Fruit fly (Drosophila melanogaster) whole organism, embryonic: Measurements from ENCODE around the gene vih.
A peak's percentile ranks its signal among the peaks of the same experiment; 100 is the strongest.

Experiments
- ATbp ChIP-seq: fragments of 200-800 bp; sonication (Bioruptor generic); optimal IDR thresholded peaks from 2 replicates; lab custom pipeline; 2017; ENCODE audit warnings: missing biosample characterization, mild to moderate bottlenecking, missing genetic modification characterization, missing genetic modification reagents
- Atf3 ChIP-seq: fragments of 200-800 bp; sonication (Bioruptor generic); optimal IDR thresholded peaks from 3 replicates; lab custom pipeline; 2016; ENCODE audit warnings: missing biosample characterization, missing genetic modification characterization
- CG10321 ChIP-seq: fragments of 200-800 bp; sonication (Bioruptor generic); IDR thresholded peaks from 2 replicates; pipeline ENCODE4 v1.3.6; 2022; ENCODE audit warnings: missing biosample characterization, missing genetic modification characterization
- CG10366 ChIP-seq: fragments of 200-800 bp; sonication (Bioruptor generic); IDR thresholded peaks from 2 replicates; pipeline ENCODE4 v1.3.6; 2022; ENCODE audit warnings: missing biosample characterization, missing genetic modification characterization
- CG10431 ChIP-seq: fragments of 200-800 bp; sonication (Bioruptor generic); optimal IDR thresholded peaks from 3 replicates; lab custom pipeline; 2018; ENCODE audit warnings: missing biosample characterization, mild to moderate bottlenecking, missing genetic modification characterization
- CG10565 ChIP-seq: fragments of 200-800 bp; sonication (Bioruptor generic); optimal IDR thresholded peaks from 3 replicates; lab custom pipeline; 2016; ENCODE audit warnings: missing biosample characterization, mild to moderate bottlenecking, missing genetic modification characterization
- CG11093 ChIP-seq: fragments of 200-800 bp; sonication (Bioruptor generic); IDR thresholded peaks from 3 replicates; pipeline ENCODE4 v1.3.6; 2022; ENCODE audit warnings: missing biosample characterization, missing genetic modification characterization
- CG11398 ChIP-seq: fragments of 200-800 bp; sonication (Bioruptor generic); optimal IDR thresholded peaks from 2 replicates; lab custom pipeline; 2016; ENCODE audit warnings: missing biosample characterization, missing genetic modification characterization
- CG12769 ChIP-seq: fragments of 200-800 bp; sonication (Bioruptor generic); optimal IDR thresholded peaks from 2 replicates; lab custom pipeline; 2019; ENCODE audit warnings: missing biosample characterization, mild to moderate bottlenecking, missing genetic modification characterization, moderate library complexity
- CG14710 ChIP-seq: fragments of 200-800 bp; sonication (Bioruptor generic); optimal IDR thresholded peaks from 3 replicates; lab custom pipeline; 2019; ENCODE audit warnings: missing biosample characterization, mild to moderate bottlenecking, missing genetic modification characterization, moderate library complexity
- CG15011 ChIP-seq: fragments of 200-800 bp; sonication (Bioruptor generic); optimal IDR thresholded peaks from 3 replicates; lab custom pipeline; 2018; ENCODE audit warnings: missing biosample characterization, mild to moderate bottlenecking, missing genetic modification characterization
- CG16779 ChIP-seq: fragments of 200-800 bp; sonication (Bioruptor generic); IDR thresholded peaks from 2 replicates; pipeline ENCODE4 v1.3.6; 2022; ENCODE audit warnings: missing biosample characterization, missing genetic modification characterization
- CG16863 ChIP-seq: fragments of 200-800 bp; sonication (Bioruptor generic); optimal IDR thresholded peaks from 3 replicates; lab custom pipeline; 2016; ENCODE audit warnings: missing biosample characterization, missing genetic modification characterization
- CG18599 ChIP-seq: fragments of 200-800 bp; sonication (Bioruptor generic); optimal IDR thresholded peaks from 3 replicates; lab custom pipeline; 2017; ENCODE audit warnings: missing biosample characterization, missing genetic modification characterization, mild to moderate bottlenecking, moderate library complexity, missing genetic modification reagents
- CG32767 ChIP-seq: fragments of 200-800 bp; sonication (Bioruptor generic); IDR thresholded peaks from 2 replicates; pipeline ENCODE4 v1.3.6; 2022; ENCODE audit warnings: missing biosample characterization, missing genetic modification characterization
- CG42726 ChIP-seq: fragments of 200-800 bp; sonication (Bioruptor generic); IDR thresholded peaks from 2 replicates; pipeline ENCODE4 v1.3.6; 2022; ENCODE audit warnings: missing biosample characterization, missing genetic modification characterization; ENCODE audit not compliant: partially characterized antibody
- CG6689 ChIP-seq: fragments of 200-800 bp; sonication (Bioruptor generic); IDR thresholded peaks from 2 replicates; pipeline ENCODE4 v1.3.6; 2022; ENCODE audit warnings: missing biosample characterization, missing genetic modification characterization
- CG7786 ChIP-seq: fragments of 200-800 bp; sonication (Bioruptor generic); optimal IDR thresholded peaks from 2 replicates; lab custom pipeline; 2016; ENCODE audit warnings: missing biosample characterization, missing genetic modification characterization
- CG7987 ChIP-seq: fragments of 200-800 bp; sonication (Bioruptor generic); optimal IDR thresholded peaks from 2 replicates; lab custom pipeline; 2018; ENCODE audit warnings: missing biosample characterization, mild to moderate bottlenecking, missing genetic modification characterization, moderate library complexity
- CTCF ChIP-seq: fragments of 200-800 bp; sonication (Bioruptor generic); optimal IDR thresholded peaks from 2 replicates; lab custom pipeline; 2017; ENCODE audit warnings: missing biosample characterization, mild to moderate bottlenecking, missing genetic modification characterization, moderate library complexity
- Deaf1 ChIP-seq: fragments of 200-800 bp; optimal IDR thresholded peaks from 3 replicates; lab custom pipeline; 2019; ENCODE audit warnings: missing biosample characterization, mild to moderate bottlenecking, missing genetic modification characterization, moderate library complexity
- Dfd ChIP-seq, 2 experiments: fragments of >200 bp; optimal IDR thresholded peaks; 2 replicates each; lab custom pipeline; 2017; ENCODE audit warnings: missing biosample characterization in 2 of 2, missing genetic modification characterization in 2 of 2
- Dref ChIP-seq: fragments of 200-800 bp; sonication (Bioruptor generic); IDR thresholded peaks from 2 replicates; pipeline ENCODE4 v1.3.6; 2022; ENCODE audit warnings: missing biosample characterization, missing genetic modification characterization
- PHDP ChIP-seq: fragments of 200-800 bp; sonication (Bioruptor generic); optimal IDR thresholded peaks from 3 replicates; lab custom pipeline; 2018; ENCODE audit warnings: missing biosample characterization, mild to moderate bottlenecking, missing genetic modification characterization, moderate library complexity
- Rx ChIP-seq: fragments of 200-800 bp; sonication (Bioruptor generic); IDR thresholded peaks from 2 replicates; pipeline ENCODE4 v1.3.6; 2022; ENCODE audit warnings: missing biosample characterization, missing genetic modification characterization
- Six4 ChIP-seq: fragments of 200-800 bp; sonication (Bioruptor generic); optimal IDR thresholded peaks from 2 replicates; lab custom pipeline; 2016; ENCODE audit warnings: missing biosample characterization, missing genetic modification characterization
- Trl ChIP-seq, 3 experiments: fragments of >200 bp in 2 of 3; fragments of 200-800 bp in 1 of 3; sonication (Bioruptor generic) in 1 of 3; optimal IDR thresholded peaks; 2 replicates in 1 of 3; 3 replicates in 2 of 3; lab custom pipeline; 2016 to 2017; ENCODE audit warnings: missing biosample characterization in 1 of 3, missing genetic modification characterization in 1 of 3
- Xbp1 ChIP-seq: fragments of 200-800 bp; sonication (Bioruptor generic); optimal IDR thresholded peaks from 3 replicates; lab custom pipeline; 2016; ENCODE audit warnings: missing biosample characterization, mild to moderate bottlenecking, missing genetic modification characterization
- YL-1 ChIP-seq: fragments of 200-800 bp; sonication (Bioruptor generic); optimal IDR thresholded peaks from 3 replicates; lab custom pipeline; 2017; ENCODE audit warnings: missing biosample characterization, mild to moderate bottlenecking, missing genetic modification characterization
- bigmax ChIP-seq: fragments of 200-800 bp; sonication (Bioruptor generic); optimal IDR thresholded peaks from 2 replicates; lab custom pipeline; 2018; ENCODE audit warnings: missing biosample characterization, mild to moderate bottlenecking, missing genetic modification characterization
- disco-r ChIP-seq: fragments of 200-800 bp; sonication (Bioruptor generic); optimal IDR thresholded peaks from 2 replicates; lab custom pipeline; 2016; ENCODE audit warnings: missing biosample characterization, missing genetic modification characterization
- fd102C ChIP-seq: fragments of 200-800 bp; sonication (Bioruptor generic); optimal IDR thresholded peaks from 2 replicates; lab custom pipeline; 2018; ENCODE audit warnings: missing biosample characterization, mild to moderate bottlenecking, missing genetic modification characterization, moderate library complexity
- fru ChIP-seq: fragments of >200 bp; optimal IDR thresholded peaks from 2 replicates; lab custom pipeline; 2017
- gfzf ChIP-seq: fragments of 200-800 bp; sonication (Bioruptor generic); optimal IDR thresholded peaks from 2 replicates; lab custom pipeline; 2016; ENCODE audit warnings: missing biosample characterization, mild to moderate bottlenecking, missing genetic modification characterization, moderate library complexity
- hkb ChIP-seq, 2 experiments: fragments of 200-800 bp in 1 of 2; fragments of >200 bp in 1 of 2; sonication (Bioruptor generic) in 1 of 2; IDR thresholded peaks in 1 of 2; optimal IDR thresholded peaks in 1 of 2; 2 replicates each; pipeline versions ENCODE4 v1.3.6 to Lab custom; 2017 to 2022; ENCODE audit warnings: missing biosample characterization in 1 of 2, missing genetic modification characterization in 1 of 2
- jing ChIP-seq: fragments of 200-800 bp; sonication (Bioruptor generic); optimal IDR thresholded peaks from 2 replicates; lab custom pipeline; 2018; ENCODE audit warnings: missing biosample characterization, mild to moderate bottlenecking, missing genetic modification characterization
- kni ChIP-seq: fragments of 200-800 bp; sonication (Bioruptor generic); optimal IDR thresholded peaks from 3 replicates; lab custom pipeline; 2017; ENCODE audit warnings: mild to moderate bottlenecking, missing biosample characterization, missing genetic modification reagents, missing genetic modification characterization
- pan ChIP-seq, 4 experiments: fragments of >200 bp in 3 of 4; fragments of 200-800 bp in 1 of 4; sonication (Bioruptor generic) in 1 of 4; optimal IDR thresholded peaks in 3 of 4; IDR thresholded peaks in 1 of 4; 2 replicates each; pipeline versions ENCODE4 v1.3.6 to Lab custom; 2017 to 2022; ENCODE audit warnings: missing biosample characterization in 2 of 4, missing genetic modification characterization in 2 of 4, mixed read lengths in 1 of 4
- prd ChIP-seq, 3 experiments: fragments of >200 bp in 2 of 3; fragments of 200-800 bp in 1 of 3; sonication (Bioruptor generic) in 1 of 3; optimal IDR thresholded peaks in 2 of 3; IDR thresholded peaks in 1 of 3; 2 replicates in 2 of 3; 3 replicates in 1 of 3; pipeline versions ENCODE4 v1.3.6 to Lab custom; 2017 to 2022; ENCODE audit warnings: missing biosample characterization in 1 of 3, missing genetic modification characterization in 1 of 3
- run ChIP-seq: fragments of 200-800 bp; sonication (Bioruptor generic); optimal IDR thresholded peaks from 3 replicates; lab custom pipeline; 2018; ENCODE audit warnings: missing biosample characterization, mild to moderate bottlenecking, missing genetic modification characterization
- sd ChIP-seq: fragments of 200-800 bp; sonication (Bioruptor generic); optimal IDR thresholded peaks from 3 replicates; lab custom pipeline; 2018; ENCODE audit warnings: missing biosample characterization, mild to moderate bottlenecking, missing genetic modification characterization, moderate library complexity
- sisA ChIP-seq: fragments of 200-800 bp; sonication (Bioruptor generic); IDR thresholded peaks from 2 replicates; pipeline ENCODE4 v1.3.6; 2022; ENCODE audit warnings: missing biosample characterization, missing genetic modification characterization
- so ChIP-seq: fragments of 200-800 bp; sonication (Bioruptor generic); IDR thresholded peaks from 3 replicates; pipeline ENCODE4 v1.3.6; 2022; ENCODE audit warnings: missing biosample characterization, missing genetic modification characterization
- sob ChIP-seq: fragments of 200-800 bp; sonication (Bioruptor generic); IDR thresholded peaks from 2 replicates; pipeline ENCODE4 v1.3.6; 2022; ENCODE audit warnings: missing biosample characterization, missing genetic modification characterization
- ttk ChIP-seq: fragments of 200-800 bp; sonication (Bioruptor generic); IDR thresholded peaks from 2 replicates; pipeline ENCODE4 v2.1.2; 2022; ENCODE audit warnings: missing biosample characterization, missing genetic modification characterization
- tx ChIP-seq: fragments of 200-800 bp; sonication (Bioruptor generic); optimal IDR thresholded peaks from 2 replicates; lab custom pipeline; 2016; ENCODE audit warnings: missing biosample characterization, missing genetic modification characterization
- vfl ChIP-seq: fragments of 200-800 bp; sonication (Bioruptor generic); optimal IDR thresholded peaks from 2 replicates; lab custom pipeline; 2016; ENCODE audit warnings: missing biosample characterization, missing genetic modification characterization
- vnd ChIP-seq: fragments of 200-800 bp; sonication (Bioruptor generic); IDR thresholded peaks from 3 replicates; pipeline ENCODE4 v1.3.6; 2022; ENCODE audit warnings: missing biosample characterization, missing genetic modification characterization; ENCODE audit not compliant: partially characterized antibody

Gene vih

DNA sequence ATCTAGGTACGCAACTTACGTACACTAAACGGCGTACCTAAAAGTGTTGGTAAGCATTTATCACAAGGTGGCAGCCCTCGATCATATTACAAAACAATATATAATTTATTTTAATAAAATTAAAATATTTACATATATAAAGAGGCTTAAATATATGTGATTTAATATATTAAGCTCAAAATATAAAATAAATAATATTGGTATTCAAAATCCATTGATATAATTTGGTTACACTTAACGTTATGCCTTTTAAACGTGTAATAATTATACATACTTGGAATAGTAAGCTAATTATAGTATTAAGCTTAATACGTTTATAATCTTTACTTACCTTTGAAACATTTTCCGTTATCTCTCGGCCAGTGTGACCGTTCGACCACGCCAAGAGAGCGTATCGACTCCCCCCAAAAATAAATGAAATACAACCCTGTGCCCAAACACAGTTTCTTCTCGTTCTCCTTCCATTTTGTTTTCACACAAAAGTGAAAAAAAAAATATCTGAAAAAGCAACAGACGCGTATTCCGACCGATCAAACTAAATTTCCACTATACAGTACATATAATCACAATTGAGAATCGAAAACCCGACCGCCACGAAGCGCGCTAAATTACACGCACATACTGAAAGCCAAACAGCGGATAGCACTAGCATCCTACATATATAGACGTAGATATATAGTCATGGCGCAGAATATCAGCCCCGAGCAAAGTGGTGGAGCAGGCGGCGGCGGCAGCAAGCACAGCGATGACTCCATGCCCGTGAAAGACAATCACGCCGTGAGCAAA, at the start of gene vih, which contains the start of gene CG10646 (continued):
- no peak for TF ChIP-seq tx (GFP tag; lab: Kevin White, UChicago)
- no peak for TF ChIP-seq fd102C (GFP tag; lab: Kevin White, UChicago)
- TF ChIP-seq CG16779 (GFP tag; lab: Robert Waterston, UW): no peak
- no peak for TF ChIP-seq CG42726 (GFP tag; lab: Robert Waterston, UW)
- no peak for TF ChIP-seq run (tag; lab: Kevin White, UChicago)
- TF ChIP-seq ATbp (GFP tag; lab: Kevin White, UChicago): no peak
- no peak for TF ChIP-seq Dfd (GFP tag; optimal IDR thresholded peaks at IDR 0.05; lab: Kevin White, UChicago)
- TF ChIP-seq CG6689: peak; percentile 35; the same call in 1 of the 2 replicates
- no peak for TF ChIP-seq Rx (GFP tag; lab: Robert Waterston, UW)
- TF ChIP-seq CG7987: no peak
- no peak for TF ChIP-seq sisA (GFP tag; lab: Robert Waterston, UW)
- no peak for TF ChIP-seq CG15011 (GFP tag; lab: Kevin White, UChicago)
- TF ChIP-seq CG10321 (GFP tag; lab: Robert Waterston, UW): no peak
- no peak; the same call in 1 of the 2 replicates for TF ChIP-seq ttk (GFP tag; lab: Robert Waterston, UW)
- no peak for TF ChIP-seq vnd
- TF ChIP-seq PHDP (tag; lab: Kevin White, UChicago): peak; percentile 32
- peak; percentile 55 for TF ChIP-seq Six4 (GFP tag; lab: Kevin White, UChicago)
- no peak for TF ChIP-seq CG11093 (GFP tag; lab: Robert Waterston, UW)
- no peak for TF ChIP-seq CG12769 (tag; lab: Kevin White, UChicago)
- no peak for TF ChIP-seq vfl (GFP tag; lab: Kevin White, UChicago)
- peak; percentile 82 for TF ChIP-seq CG14710
- no peak for TF ChIP-seq CG10565 (GFP tag; lab: Kevin White, UChicago)
- TF ChIP-seq CG18599 (GFP tag; lab: Kevin White, UChicago): peak; percentile 50
- TF ChIP-seq prd (optimal IDR thresholded peaks at IDR 0.05; lab: Kevin White, UChicago): no peak
- TF ChIP-seq prd (GFP tag; IDR thresholded peaks at IDR 0.05; lab: Robert Waterston, UW): peak; percentile 40; the same call in 1 of the 3 replicates
- TF ChIP-seq bigmax (GFP tag; lab: Kevin White, UChicago): no peak
- TF ChIP-seq hkb (optimal IDR thresholded peaks at IDR 0.05; lab: Kevin White, UChicago): no peak
- TF ChIP-seq hkb (GFP tag; IDR thresholded peaks at IDR 0.05; lab: Robert Waterston, UW): no peak
- TF ChIP-seq gfzf (GFP tag; lab: Kevin White, UChicago): peak; percentile 71
- no peak for TF ChIP-seq Atf3 (GFP tag; lab: Kevin White, UChicago)
- TF ChIP-seq sd (tag; lab: Kevin White, UChicago): no peak
- TF ChIP-seq CTCF (GFP tag; lab: Kevin White, UChicago): peak; percentile 10
- TF ChIP-seq CG16863 (GFP tag; lab: Kevin White, UChicago): no peak
- peak; percentile 66 for TF ChIP-seq Xbp1 (GFP tag; lab: Kevin White, UChicago)
- TF ChIP-seq Trl (optimal IDR thresholded peaks at IDR 0.05; lab: Kevin White, UChicago): no peak
- TF ChIP-seq Trl (GFP tag; optimal IDR thresholded peaks at IDR 0.05; lab: Kevin White, UChicago): peak; percentile 15
- TF ChIP-seq jing: no peak
- no peak for TF ChIP-seq pan (optimal IDR thresholded peaks at IDR 0.05; lab: Kevin White, UChicago)
- peak in 1 of 2 experiments; percentile 47 for TF ChIP-seq pan (GFP tag; optimal IDR thresholded peaks at IDR 0.05 in 1 of 2, IDR thresholded peaks at IDR 0.05 in 1 of 2)
- no peak for TF ChIP-seq CG7786 (GFP tag; lab: Kevin White, UChicago)
- no peak for TF ChIP-seq disco-r (GFP tag; lab: Kevin White, UChicago)
- peak; percentile 31 for TF ChIP-seq Deaf1 (tag; lab: Kevin White, UChicago)
- peak; percentile 7; the same call in 1 of the 2 replicates for TF ChIP-seq sob (GFP tag; lab: Robert Waterston, UW)
- TF ChIP-seq YL-1 (GFP tag; lab: Kevin White, UChicago): peak; percentile 88
- no peak for TF ChIP-seq so (GFP tag; lab: Robert Waterston, UW)
- TF ChIP-seq CG32767 (GFP tag; lab: Robert Waterston, UW): peak; percentile 61; the same call in 1 of the 2 replicates
- TF ChIP-seq CG11398: no peak
- no peak for TF ChIP-seq CG10431 (GFP tag; lab: Kevin White, UChicago)
- no peak for TF ChIP-seq CG10366
- peak; percentile 60 for TF ChIP-seq Dref
- TF ChIP-seq kni (GFP tag; lab: Kevin White, UChicago): no peak
- no peak for TF ChIP-seq fru
